ENCODE assay signal across 1 fruit fly cellular context in the genomic region with DNA sequence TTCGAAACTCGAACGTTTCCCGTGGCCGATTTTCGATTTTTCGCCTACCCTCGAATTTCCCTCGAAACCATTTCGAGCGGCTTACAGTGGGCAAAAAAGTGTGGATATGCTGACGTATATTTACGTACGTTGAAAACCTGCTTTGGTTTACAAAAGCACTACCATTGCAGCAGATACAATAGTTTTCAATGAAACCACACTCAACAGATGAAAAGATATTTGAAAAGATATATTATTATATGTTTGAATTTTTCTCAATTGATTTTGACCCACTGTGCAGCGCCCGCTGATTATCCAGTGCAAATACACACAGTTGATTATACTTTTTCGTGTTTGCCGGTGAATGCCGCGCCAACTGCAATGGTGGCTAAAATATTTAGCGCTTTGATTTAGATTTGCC.
A peak's percentile ranks its signal among the peaks of the same experiment; 100 is the strongest.
TF ChIP-seq lines count a peak whose summit lies in the region.

No protein-coding gene starts in this region.

TF ChIP-seq in whole organism, embryonic, 481 proteins besides CTCF, POLR2A, EP300 and RAD21 (continued from another document):
- TF ChIP-seq CG10543 (GFP tag; optimal IDR thresholded peaks at IDR 0.05; lab: Kevin White, UChicago) (no peak), CG42726 (GFP tag; IDR thresholded peaks at IDR 0.05; lab: Robert Waterston, UW; ENCODE audit: partially characterized antibody) (no peak), Pdp1 (GFP tag; optimal IDR thresholded peaks at IDR 0.05; lab: Kevin White, UChicago) (no peak), GATAe (GFP tag; conservative IDR thresholded peaks at IDR 0.05; lab: Robert Waterston, UW) (no peak), E2f1 (GFP tag; IDR thresholded peaks at IDR 0.05; lab: Robert Waterston, UW) (0 out of 2 replicates have a peak, but pooled peaks have one; percentile 11), CG4282 (GFP tag; optimal IDR thresholded peaks at IDR 0.05; lab: Kevin White, UChicago) (no peak), Hmx (GFP tag; optimal IDR thresholded peaks at IDR 0.05; lab: Kevin White, UChicago) (no peak), phol (tag; optimal IDR thresholded peaks at IDR 0.05; lab: Kevin White, UChicago) (no peak), ap (GFP tag; IDR thresholded peaks at IDR 0.05; lab: Robert Waterston, UW) (no peak), CG9797 (GFP tag; optimal IDR thresholded peaks at IDR 0.05; lab: Kevin White, UChicago) (no peak), nmo (GFP tag; optimal IDR thresholded peaks at IDR 0.05; lab: Kevin White, UChicago) (peak; percentile 28), CG9215 (GFP tag; IDR thresholded peaks at IDR 0.05; lab: Robert Waterston, UW) (no peak), sob (GFP tag; IDR thresholded peaks at IDR 0.05; lab: Robert Waterston, UW) (no peak; the same call in 1 of the 2 replicates), tna (GFP tag; IDR thresholded peaks at IDR 0.05; lab: Robert Waterston, UW; ENCODE audit: partially characterized antibody) (no peak), gsb (GFP tag; IDR thresholded peaks at IDR 0.05; lab: Robert Waterston, UW) (no peak), CG15696 (tag; optimal IDR thresholded peaks at IDR 0.05; lab: Kevin White, UChicago) (no peak), Atf3 (GFP tag; optimal IDR thresholded peaks at IDR 0.05; lab: Kevin White, UChicago) (no peak), slp2 (GFP tag; optimal IDR thresholded peaks at IDR 0.05; lab: Kevin White, UChicago) (no peak), CG18476 (GFP tag; optimal IDR thresholded peaks at IDR 0.05; lab: Kevin White, UChicago) (no peak), btn (GFP tag; optimal IDR thresholded peaks at IDR 0.05; lab: Kevin White, UChicago) (no peak), Vsx1 (GFP tag; optimal IDR thresholded peaks at IDR 0.05; lab: Kevin White, UChicago) (peak; percentile 7), HmgD (GFP tag; optimal IDR thresholded peaks at IDR 0.05; lab: Kevin White, UChicago) (no peak), gro (GFP tag; optimal IDR thresholded peaks at IDR 0.05; lab: Kevin White, UChicago) (no peak), bowl (GFP tag; IDR thresholded peaks at IDR 0.05; lab: Robert Waterston, UW) (no peak), CG15601 (tag; optimal IDR thresholded peaks at IDR 0.05; lab: Kevin White, UChicago) (peak; percentile 1), Side (GFP tag; optimal IDR thresholded peaks at IDR 0.05; lab: Kevin White, UChicago) (no peak), Gug (GFP tag; IDR thresholded peaks at IDR 0.05; lab: Robert Waterston, UW) (no peak), CG16813 (GFP tag; IDR thresholded peaks at IDR 0.05; lab: Robert Waterston, UW; ENCODE audit: partially characterized antibody) (no peak), CG11723 (GFP tag; optimal IDR thresholded peaks at IDR 0.05; lab: Kevin White, UChicago) (no peak), CG2202 (tag; optimal IDR thresholded peaks at IDR 0.05; lab: Kevin White, UChicago) (no peak), CG2120 (GFP tag; optimal IDR thresholded peaks at IDR 0.05; lab: Kevin White, UChicago) (no peak), psq (GFP tag; optimal IDR thresholded peaks at IDR 0.05; lab: Kevin White, UChicago) (no peak), Hey (tag; optimal IDR thresholded peaks at IDR 0.05; lab: Kevin White, UChicago) (no peak), CG32772 (GFP tag; IDR thresholded peaks at IDR 0.05; lab: Robert Waterston, UW) (peak; percentile 33; the same call in 1 of the 2 replicates), CG34224 (GFP tag; IDR thresholded peaks at IDR 0.05; lab: Robert Waterston, UW; ENCODE audit: partially characterized antibody) (no peak), CG7786 (GFP tag; optimal IDR thresholded peaks at IDR 0.05; lab: Kevin White, UChicago) (no peak), Fer2 (tag; optimal IDR thresholded peaks at IDR 0.05; lab: Kevin White, UChicago) (no peak), CG10366 (GFP tag; IDR thresholded peaks at IDR 0.05; lab: Robert Waterston, UW) (no peak), CG3281 (GFP tag; optimal IDR thresholded peaks at IDR 0.05; lab: Kevin White, UChicago) (peak; percentile 2), CG7271 (tag; optimal IDR thresholded peaks at IDR 0.05; lab: Kevin White, UChicago) (no peak), CG16815 (GFP tag; optimal IDR thresholded peaks at IDR 0.05; lab: Kevin White, UChicago) (no peak), Deaf1 (tag; optimal IDR thresholded peaks at IDR 0.05; lab: Kevin White, UChicago) (no peak), Optix (GFP tag; IDR thresholded peaks at IDR 0.05; lab: Robert Waterston, UW) (peak; percentile 39; the same call in 1 of the 3 replicates), CG4820 (GFP tag; optimal IDR thresholded peaks at IDR 0.05; lab: Kevin White, UChicago) (peak; percentile 25), CG12155 (GFP tag; optimal IDR thresholded peaks at IDR 0.05; lab: Kevin White, UChicago) (no peak), fd3F (GFP tag; optimal IDR thresholded peaks at IDR 0.05; lab: Kevin White, UChicago) (no peak), CrebB (tag; optimal IDR thresholded peaks at IDR 0.05; lab: Kevin White, UChicago) (no peak), HmgZ (tag; optimal IDR thresholded peaks at IDR 0.05; lab: Kevin White, UChicago) (no peak), Sin3A (optimal IDR thresholded peaks at IDR 0.05; lab: Kevin White, UChicago) (no peak), sna (GFP tag; IDR thresholded peaks at IDR 0.05; lab: Robert Waterston, UW; ENCODE audit: partially characterized antibody) (no peak), nau (GFP tag; optimal IDR thresholded peaks at IDR 0.05; lab: Kevin White, UChicago) (no peak), CG6683 (GFP tag; optimal IDR thresholded peaks at IDR 0.05; lab: Kevin White, UChicago) (no peak), amos (GFP tag; IDR thresholded peaks at IDR 0.05; lab: Robert Waterston, UW; ENCODE audit: partially characterized antibody) (no peak), Dll (GFP tag; IDR thresholded peaks at IDR 0.05; lab: Robert Waterston, UW; ENCODE audit: partially characterized antibody) (no peak), Chrac-16 (GFP tag; optimal IDR thresholded peaks at IDR 0.05; lab: Kevin White, UChicago) (no peak), Sox102F (GFP tag; optimal IDR thresholded peaks at IDR 0.05; lab: Kevin White, UChicago) (peak; percentile 53), NC2α (GFP tag; optimal IDR thresholded peaks at IDR 0.05; lab: Kevin White, UChicago) (no peak), luna (GFP tag; optimal IDR thresholded peaks at IDR 0.05; lab: Kevin White, UChicago) (no peak), sima (GFP tag; optimal IDR thresholded peaks at IDR 0.05; lab: Kevin White, UChicago) (no peak), CG9609 (GFP tag; optimal IDR thresholded peaks at IDR 0.05; lab: Kevin White, UChicago) (no peak), kah (GFP tag; optimal IDR thresholded peaks at IDR 0.05; lab: Kevin White, UChicago) (no peak), h (optimal IDR thresholded peaks at IDR 0.05; lab: Kevin White, UChicago) (no peak)
